Fruit fly (Drosophila melanogaster) S2 (cell line): Measurements from ENCODE around the gene CG5946.

ENCODE experiments used
- CG8478 ChIP-seq: fragments of >200 bp; optimal IDR thresholded peaks from 2 replicates; lab custom pipeline; 2018
- CTCF ChIP-seq, 2 experiments: fragments of >200 bp; optimal IDR thresholded peaks; 2 replicates each; lab custom pipeline; 2018

- TF ChIP-seq CTCF (optimal IDR thresholded peaks at IDR 0.05; lab: Kevin White, UChicago): no peak
- no peak for TF ChIP-seq CG8478 (lab: Kevin White, UChicago)
These were observed 7.4 kb downstream of the CG5946 start, which contains the start of gene Cubn2 for dm6 chr3L:11814655-11815054.
